Worm (Caenorhabditis elegans) whole organism, late embryonic: ENCODE data around the gene gcy-22.
A peak's percentile ranks its signal among the peaks of the same experiment; 100 is the strongest.

Experiments
- F13H6.1 ChIP-seq: sonication (generic microtip); optimal IDR thresholded peaks from 2 replicates; lab custom pipeline; 2016; ENCODE audit warnings: missing genetic modification characterization, missing compliant biosample characterization
- K09A11.1 ChIP-seq: sonication (generic microtip); optimal IDR thresholded peaks from 2 replicates; lab custom pipeline; 2017; ENCODE audit warnings: antibody characterized with exemption, mild to moderate bottlenecking, missing genetic modification characterization, missing compliant biosample characterization; ENCODE audit not compliant: insufficient read depth
- T23F11.4 ChIP-seq: fragments of 200-800 bp; sonication (Bioruptor generic); optimal IDR thresholded peaks from 2 replicates; lab custom pipeline; 2018; ENCODE audit warnings: mild to moderate bottlenecking, missing genetic modification characterization, missing compliant biosample characterization
- Y22D7AL.16 ChIP-seq: sonication (generic microtip); optimal IDR thresholded peaks from 2 replicates; lab custom pipeline; 2016; ENCODE audit warnings: missing genetic modification characterization, missing compliant biosample characterization
- ahr-1 ChIP-seq: sonication (generic microtip); optimal IDR thresholded peaks from 2 replicates; lab custom pipeline; 2016; ENCODE audit warnings: missing genetic modification characterization, missing compliant biosample characterization
- ama-1 ChIP-seq: fragments of 150-350 bp; optimal IDR thresholded peaks from 2 replicates; lab custom pipeline; 2014
- ceh-14 ChIP-seq: sonication (generic microtip); optimal IDR thresholded peaks from 2 replicates; lab custom pipeline; 2016; ENCODE audit warnings: missing genotype, missing genetic modification characterization, missing compliant biosample characterization
- ceh-18 ChIP-seq: sonication (generic microtip); optimal IDR thresholded peaks from 2 replicates; lab custom pipeline; 2016; ENCODE audit warnings: missing genetic modification characterization, missing compliant biosample characterization
- ceh-19 ChIP-seq: fragments of 200-800 bp; sonication (Bioruptor generic); optimal IDR thresholded peaks from 2 replicates; lab custom pipeline; 2018; ENCODE audit warnings: mild to moderate bottlenecking, missing genetic modification characterization, missing compliant biosample characterization
- ceh-22 ChIP-seq: sonication (generic microtip); optimal IDR thresholded peaks from 2 replicates; lab custom pipeline; 2017; ENCODE audit warnings: missing biosample characterization, missing genetic modification characterization
- ceh-31 ChIP-seq: sonication (generic microtip); optimal IDR thresholded peaks from 2 replicates; lab custom pipeline; 2016; ENCODE audit warnings: missing genetic modification characterization, missing compliant biosample characterization
- ceh-34 ChIP-seq: sonication (generic microtip); optimal IDR thresholded peaks from 2 replicates; lab custom pipeline; 2016; ENCODE audit warnings: mild to moderate bottlenecking, missing genetic modification characterization, missing compliant biosample characterization
- ceh-9 ChIP-seq: sonication (generic microtip); optimal IDR thresholded peaks from 2 replicates; lab custom pipeline; 2016; ENCODE audit warnings: mild to moderate bottlenecking, missing genetic modification characterization, inconsistent platforms, missing compliant biosample characterization
- dmd-4 ChIP-seq: sonication (generic microtip); optimal IDR thresholded peaks from 2 replicates; lab custom pipeline; 2016; ENCODE audit warnings: borderline replicate concordance, missing genetic modification characterization, missing compliant biosample characterization
- dve-1 ChIP-seq: sonication (generic microtip); optimal IDR thresholded peaks from 2 replicates; lab custom pipeline; 2017; ENCODE audit warnings: antibody characterized with exemption, mild to moderate bottlenecking, missing genetic modification characterization, missing compliant biosample characterization
- elt-2 ChIP-seq: sonication (generic microtip); optimal IDR thresholded peaks from 2 replicates; lab custom pipeline; 2016; ENCODE audit warnings: missing genetic modification reagents, missing genetic modification characterization, missing compliant biosample characterization
- ets-4 ChIP-seq: sonication (generic microtip); optimal IDR thresholded peaks from 2 replicates; lab custom pipeline; 2016; ENCODE audit warnings: missing genetic modification characterization, missing compliant biosample characterization
- eyg-1 ChIP-seq: sonication (generic microtip); optimal IDR thresholded peaks from 2 replicates; lab custom pipeline; 2016; ENCODE audit warnings: missing genotype, missing genetic modification characterization, missing compliant biosample characterization
- fkh-6 ChIP-seq: sonication (generic microtip); optimal IDR thresholded peaks from 2 replicates; lab custom pipeline; 2016; ENCODE audit warnings: missing genetic modification characterization, missing compliant biosample characterization
- gmeb-2 ChIP-seq: sonication (generic microtip); optimal IDR thresholded peaks from 2 replicates; lab custom pipeline; 2016; ENCODE audit warnings: missing genetic modification characterization, inconsistent platforms, missing compliant biosample characterization
- hlh-30 ChIP-seq: sonication (generic microtip); optimal IDR thresholded peaks from 2 replicates; lab custom pipeline; 2017; ENCODE audit warnings: antibody characterized with exemption, missing genetic modification characterization, missing compliant biosample characterization; ENCODE audit not compliant: insufficient read depth
- hlh-6 ChIP-seq: sonication (generic microtip); optimal IDR thresholded peaks from 2 replicates; lab custom pipeline; 2016; ENCODE audit warnings: missing genotype, missing genetic modification characterization, missing compliant biosample characterization
- hlh-8 ChIP-seq: sonication (generic microtip); optimal IDR thresholded peaks from 2 replicates; lab custom pipeline; 2016; ENCODE audit warnings: missing genotype, missing genetic modification characterization, missing compliant biosample characterization
- madf-2 ChIP-seq: sonication (generic microtip); optimal IDR thresholded peaks from 2 replicates; lab custom pipeline; 2017; ENCODE audit warnings: missing genetic modification characterization, missing compliant biosample characterization
- nfya-1 ChIP-seq: sonication (generic microtip); optimal IDR thresholded peaks from 2 replicates; lab custom pipeline; 2017; ENCODE audit warnings: missing genetic modification characterization, mild to moderate bottlenecking, missing compliant biosample characterization, antibody characterized with exemption, moderate library complexity
- nhr-11 ChIP-seq: fragments of 150-350 bp; optimal IDR thresholded peaks from 2 replicates; lab custom pipeline; 2014; ENCODE audit warnings: missing biosample characterization, missing genetic modification characterization
- npax-4 ChIP-seq: sonication (generic microtip); optimal IDR thresholded peaks from 2 replicates; lab custom pipeline; 2016; ENCODE audit warnings: missing genetic modification characterization, missing compliant biosample characterization
- odd-2 ChIP-seq: sonication (generic microtip); optimal IDR thresholded peaks from 2 replicates; lab custom pipeline; 2017; ENCODE audit warnings: antibody characterized with exemption, mild to moderate bottlenecking, missing genetic modification characterization, missing compliant biosample characterization
- pax-1 ChIP-seq: fragments of 150-350 bp; optimal IDR thresholded peaks from 2 replicates; lab custom pipeline; 2014; ENCODE audit warnings: missing biosample characterization, missing genetic modification characterization
- pha-2 ChIP-seq: sonication (generic microtip); optimal IDR thresholded peaks from 2 replicates; lab custom pipeline; 2017; ENCODE audit warnings: mild to moderate bottlenecking, missing genetic modification characterization, missing compliant biosample characterization
- pha-4 ChIP-seq: fragments of 150-350 bp; optimal IDR thresholded peaks from 2 replicates; lab custom pipeline; 2018; ENCODE audit warnings: missing biosample characterization, missing genetic modification reagents, missing genetic modification characterization
- pqm-1 ChIP-seq: sonication (generic microtip); optimal IDR thresholded peaks from 2 replicates; lab custom pipeline; 2016; ENCODE audit warnings: missing genetic modification characterization, missing compliant biosample characterization
- pros-1 ChIP-seq: fragments of 150-350 bp; optimal IDR thresholded peaks from 2 replicates; lab custom pipeline; 2014; ENCODE audit warnings: missing biosample characterization, missing genetic modification reagents, missing genetic modification characterization
- ref-2 ChIP-seq: sonication (generic microtip); optimal IDR thresholded peaks from 2 replicates; lab custom pipeline; 2016; ENCODE audit warnings: missing genetic modification characterization, missing compliant biosample characterization
- rnt-1 ChIP-seq: sonication (generic microtip); optimal IDR thresholded peaks from 2 replicates; lab custom pipeline; 2016; ENCODE audit warnings: missing genetic modification characterization, missing compliant biosample characterization
- sdc-2 ChIP-seq: sonication (generic microtip); optimal IDR thresholded peaks from 2 replicates; lab custom pipeline; 2016; ENCODE audit warnings: missing genotype, missing genetic modification characterization, missing compliant biosample characterization
- sox-2 ChIP-seq: fragments of 200-800 bp; sonication (Bioruptor generic); IDR thresholded peaks from 2 replicates; pipeline ENCODE4 v1.3.6; 2022; ENCODE audit warnings: missing genetic modification reagents, missing genetic modification characterization, missing compliant biosample characterization
- syd-9 ChIP-seq: sonication (generic microtip); optimal IDR thresholded peaks from 2 replicates; lab custom pipeline; 2016; ENCODE audit warnings: mild to moderate bottlenecking, missing genetic modification characterization, moderate library complexity, missing compliant biosample characterization
- tbx-2 ChIP-seq: sonication (generic microtip); optimal IDR thresholded peaks from 2 replicates; lab custom pipeline; 2016; ENCODE audit warnings: missing genetic modification characterization, missing compliant biosample characterization
- tbx-7 ChIP-seq: sonication (generic microtip); optimal IDR thresholded peaks from 2 replicates; lab custom pipeline; 2016; ENCODE audit warnings: missing genotype, missing genetic modification characterization, missing compliant biosample characterization
- ttx-3 ChIP-seq: sonication (generic microtip); optimal IDR thresholded peaks from 2 replicates; lab custom pipeline; 2016; ENCODE audit warnings: missing genetic modification reagents, missing genetic modification characterization, missing compliant biosample characterization
- unc-3 ChIP-seq, 2 experiments: fragments of 200-800 bp in 1 of 2; sonication (Bioruptor generic) in 1 of 2; sonication (generic microtip) in 1 of 2; conservative IDR thresholded peaks in 1 of 2; optimal IDR thresholded peaks in 1 of 2; 2 replicates each; pipeline versions ENCODE4 v1.3.6 to Lab custom; 2016 to 2022; ENCODE audit warnings: missing compliant biosample characterization in 2 of 2, missing genetic modification characterization in 2 of 2, missing genetic modification reagents in 1 of 2
- unc-42 ChIP-seq: sonication (generic microtip); optimal IDR thresholded peaks from 2 replicates; lab custom pipeline; 2016; ENCODE audit warnings: missing genotype, missing genetic modification characterization, missing compliant biosample characterization
- unc-55 ChIP-seq: sonication (generic microtip); optimal IDR thresholded peaks from 2 replicates; lab custom pipeline; 2017; ENCODE audit warnings: missing biosample characterization, missing genetic modification reagents, missing genetic modification characterization
- zip-5 ChIP-seq: sonication (generic microtip); optimal IDR thresholded peaks from 2 replicates; lab custom pipeline; 2016; ENCODE audit warnings: missing genetic modification characterization, missing compliant biosample characterization
- ztf-16 ChIP-seq: sonication (generic microtip); optimal IDR thresholded peaks from 2 replicates; lab custom pipeline; 2017; ENCODE audit warnings: missing genetic modification characterization, missing compliant biosample characterization

gcy-22 gene

ce11 chrV:20778257-20778697, 46.6 kb downstream of the gcy-22 start:
- peak; percentile 78 for TF ChIP-seq hlh-8 (tag; lab: Kevin White, UChicago)
- TF ChIP-seq ztf-16 (tag; lab: Kevin White, UChicago) = no peak
- TF ChIP-seq ama-1 (lab: Kevin White, UChicago) = no peak
- TF ChIP-seq unc-42 (tag; lab: Kevin White, UChicago) = peak; percentile 98
- TF ChIP-seq tbx-2 (tag; lab: Kevin White, UChicago) = peak; percentile 80
- peak; percentile 90 for TF ChIP-seq nfya-1 (tag; lab: Kevin White, UChicago)
- TF ChIP-seq pros-1 (tag; lab: Kevin White, UChicago) = peak; percentile 15
- peak; percentile 27 for TF ChIP-seq elt-2 (tag; lab: Kevin White, UChicago)
- peak; percentile 78 for TF ChIP-seq pqm-1
- no peak for TF ChIP-seq npax-4
- peak; percentile 10 for TF ChIP-seq Y22D7AL.16 (tag; lab: Kevin White, UChicago)
- TF ChIP-seq pha-2 (tag; lab: Kevin White, UChicago) = peak; percentile 27
- TF ChIP-seq hlh-30 = peak; percentile 98
- TF ChIP-seq ceh-18 (tag; lab: Kevin White, UChicago) = peak; percentile 95
- no peak for TF ChIP-seq zip-5
- peak; percentile 81 for TF ChIP-seq F13H6.1 (tag; lab: Kevin White, UChicago)
- peak; percentile 100 for TF ChIP-seq pha-4 (tag; lab: Kevin White, UChicago)
- TF ChIP-seq fkh-6 (tag; lab: Kevin White, UChicago) = no peak
- TF ChIP-seq unc-3 (GFP tag; conservative IDR thresholded peaks at IDR 0.05; lab: Robert Waterston, UW) = 0 out of 2 replicates have a peak, but pooled peaks have one; percentile 13
- no peak for TF ChIP-seq unc-3 (tag; optimal IDR thresholded peaks at IDR 0.05; lab: Kevin White, UChicago)
- peak; percentile 73 for TF ChIP-seq ceh-34 (tag; lab: Kevin White, UChicago)
- TF ChIP-seq gmeb-2 (tag; lab: Kevin White, UChicago) = peak; percentile 11
- TF ChIP-seq K09A11.1 (tag; lab: Kevin White, UChicago) = peak; percentile 40
- TF ChIP-seq syd-9 (tag; lab: Kevin White, UChicago) = peak; percentile 40
- peak; percentile 75 for TF ChIP-seq pax-1 (tag; lab: Kevin White, UChicago)
- peak; percentile 85 for TF ChIP-seq ceh-22 (tag; lab: Kevin White, UChicago)
- TF ChIP-seq nhr-11 (tag; lab: Kevin White, UChicago) = no peak
- peak; percentile 44 for TF ChIP-seq ets-4 (tag; lab: Kevin White, UChicago)
- TF ChIP-seq tbx-7 (tag; lab: Kevin White, UChicago) = peak; percentile 21
- TF ChIP-seq odd-2 (tag; lab: Kevin White, UChicago) = no peak
- no peak for TF ChIP-seq dmd-4 (tag; lab: Kevin White, UChicago)
- no peak for TF ChIP-seq ceh-19 (GFP tag; lab: Kevin White, UChicago)
- peak; percentile 94 for TF ChIP-seq unc-55 (GFP tag; lab: Kevin White, UChicago)
- TF ChIP-seq sox-2 (GFP tag; lab: Robert Waterston, UW) = no peak
- TF ChIP-seq ttx-3 (tag; lab: Kevin White, UChicago) = peak; percentile 3
- TF ChIP-seq madf-2 (tag; lab: Kevin White, UChicago) = peak; percentile 80
- peak; percentile 94 for TF ChIP-seq ceh-31 (tag; lab: Kevin White, UChicago)
- TF ChIP-seq hlh-6 = no peak
- peak; percentile 59 for TF ChIP-seq dve-1 (tag; lab: Kevin White, UChicago)
- TF ChIP-seq T23F11.4 (GFP tag; lab: Kevin White, UChicago) = no peak
- TF ChIP-seq sdc-2 (tag; lab: Kevin White, UChicago) = peak; percentile 65
- TF ChIP-seq ceh-14 (tag; lab: Kevin White, UChicago) = peak; percentile 61
- no peak for TF ChIP-seq ahr-1
- peak; percentile 73 for TF ChIP-seq ref-2 (tag; lab: Kevin White, UChicago)
- peak; percentile 83 for TF ChIP-seq rnt-1 (tag; lab: Kevin White, UChicago)
- no peak for TF ChIP-seq eyg-1 (tag; lab: Kevin White, UChicago)
- TF ChIP-seq ceh-9 (tag; lab: Kevin White, UChicago) = no peak
